Worm (Caenorhabditis elegans): Measurements from ENCODE around the gene math-23.

DNA sequence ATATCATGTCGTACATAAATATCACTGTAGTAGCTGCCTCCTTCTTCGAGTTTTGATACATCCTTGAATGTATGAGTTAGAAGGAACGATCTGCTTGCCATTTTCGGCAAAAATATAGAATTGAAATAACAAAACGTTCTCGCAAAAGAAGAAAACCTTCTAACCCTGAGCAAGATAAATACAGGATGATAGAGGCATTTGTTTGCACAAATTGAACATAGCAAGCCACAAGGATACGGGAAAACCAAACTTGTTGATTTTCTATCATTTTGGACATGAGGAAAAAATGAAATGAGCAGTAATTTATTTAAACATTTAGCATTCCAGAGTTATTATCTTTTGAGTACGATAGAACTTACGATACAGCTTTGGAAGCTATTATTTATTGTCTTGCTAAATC lies 13.0 kb upstream of the math-23 start, which contains the start of gene math-8:
- TF ChIP-seq pes-1 (GFP tag; IDR thresholded peaks at IDR 0.05): no peak
- no peak for TF ChIP-seq hmg-4 (GFP tag; optimal IDR thresholded peaks at IDR 0.05)
- no peak for TF ChIP-seq ama-1 (optimal IDR thresholded peaks at IDR 0.05)

All from whole organism, early embryonic.